Worm (Caenorhabditis elegans) whole organism, midembryonic: ENCODE data around the gene T10C6.7.

ENCODE experiments used
- flt-1 ChIP-seq: fragments of 200-800 bp; sonication (Bioruptor generic); IDR thresholded peaks from 2 replicates; pipeline ENCODE4 v1.3.6; 2022; ENCODE audit warnings: missing genetic modification characterization, missing compliant biosample characterization
- med-1 ChIP-seq: sonication (generic microtip); optimal IDR thresholded peaks from 2 replicates; lab custom pipeline; 2017; ENCODE audit warnings: missing genetic modification characterization, mild to moderate bottlenecking, missing compliant biosample characterization, antibody characterized with exemption, missing genetic modification reagents; ENCODE audit not compliant: insufficient read depth
- ref-1 ChIP-seq: fragments of 200-800 bp; sonication (Bioruptor generic); conservative IDR thresholded peaks from 2 replicates; pipeline ENCODE4 v1.3.6; 2022; ENCODE audit warnings: missing genetic modification reagents, missing genetic modification characterization, missing compliant biosample characterization
- tab-1 ChIP-seq: fragments of 200-800 bp; sonication (Bioruptor generic); IDR thresholded peaks from 2 replicates; pipeline ENCODE4 v1.3.6; 2022; ENCODE audit warnings: missing genetic modification characterization, missing compliant biosample characterization
- ztf-23 ChIP-seq: fragments of 200-800 bp; sonication (Bioruptor generic); IDR thresholded peaks from 2 replicates; pipeline ENCODE4 v1.3.6; 2022; ENCODE audit warnings: missing genetic modification reagents, missing genetic modification characterization, missing compliant biosample characterization
- ztf-29 ChIP-seq: fragments of 200-800 bp; sonication (Bioruptor generic); IDR thresholded peaks from 2 replicates; pipeline ENCODE4 v1.3.6; 2022; ENCODE audit warnings: missing genetic modification reagents, missing genetic modification characterization, missing compliant biosample characterization

ce11 chrV:16024917-16025316 is 6.6 kb downstream of the T10C6.7 start:
- no peak for TF ChIP-seq med-1 (GFP tag; lab: Kevin White, UChicago)
- TF ChIP-seq flt-1 = no peak
- TF ChIP-seq ztf-29 (GFP tag; lab: Robert Waterston, UW) = no peak
- no peak for TF ChIP-seq ztf-23
- 0 out of 2 replicates have a peak, but pooled peaks have one; percentile 39 for TF ChIP-seq tab-1 (GFP tag; lab: Robert Waterston, UW)
- TF ChIP-seq ref-1 (GFP tag; lab: Robert Waterston, UW) = no peak
